Worm (Caenorhabditis elegans) whole organism, late embryonic: Measurements from ENCODE around the gene ZK1248.15.

ENCODE experiments used
- C08G9.2 ChIP-seq: sonication (generic microtip); optimal IDR thresholded peaks from 2 replicates; lab custom pipeline; 2016; ENCODE audit warnings: mild to moderate bottlenecking, missing genetic modification characterization, moderate library complexity, missing compliant biosample characterization
- ahr-1 ChIP-seq: sonication (generic microtip); optimal IDR thresholded peaks from 2 replicates; lab custom pipeline; 2016; ENCODE audit warnings: missing genetic modification characterization, missing compliant biosample characterization
- ceh-34 ChIP-seq: sonication (generic microtip); optimal IDR thresholded peaks from 2 replicates; lab custom pipeline; 2016; ENCODE audit warnings: mild to moderate bottlenecking, missing genetic modification characterization, missing compliant biosample characterization
- hlh-30 ChIP-seq: sonication (generic microtip); optimal IDR thresholded peaks from 2 replicates; lab custom pipeline; 2017; ENCODE audit warnings: antibody characterized with exemption, missing genetic modification characterization, missing compliant biosample characterization; ENCODE audit not compliant: insufficient read depth
- pha-4 ChIP-seq: fragments of 150-350 bp; optimal IDR thresholded peaks from 2 replicates; lab custom pipeline; 2018; ENCODE audit warnings: missing biosample characterization, missing genetic modification reagents, missing genetic modification characterization

- no peak for TF ChIP-seq hlh-30 (tag; lab: Kevin White, UChicago)
- no peak for TF ChIP-seq pha-4 (tag; lab: Kevin White, UChicago)
- TF ChIP-seq ahr-1 (tag; lab: Kevin White, UChicago) = no peak
- TF ChIP-seq C08G9.2 (tag; lab: Kevin White, UChicago) = no peak
- TF ChIP-seq ceh-34 (tag; lab: Kevin White, UChicago) = no peak
These were observed 3.5 kb upstream of the ZK1248.15 start, which contains the start of gene nep-25 for ce11 chrII:5841866-5842265.
